Fruit fly (Drosophila melanogaster): Measurements from ENCODE around the gene CG7025.

DNA sequence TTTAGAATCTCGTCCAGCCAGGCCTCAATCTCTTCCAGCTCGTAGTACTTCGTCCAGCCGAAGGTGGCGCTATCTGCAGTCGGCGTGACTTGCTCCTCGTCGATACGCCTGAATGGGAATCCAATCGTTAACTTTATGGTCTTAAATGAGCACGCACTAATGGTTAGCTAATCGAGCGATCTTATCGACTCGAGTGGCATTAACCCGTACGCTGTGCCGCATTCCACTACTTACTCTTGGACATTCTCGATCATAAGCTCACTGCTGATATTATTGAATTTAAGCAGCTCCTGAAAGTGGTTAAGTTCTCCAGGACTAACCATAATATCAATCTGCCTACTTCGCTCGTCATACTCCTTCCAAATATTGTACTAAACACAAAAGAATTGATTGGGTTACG is 2.0 kb downstream of the CG7025 start:
- TF ChIP-seq CG8478 (optimal IDR thresholded peaks at IDR 0.05) (no peak), EcR (GFP tag; optimal IDR thresholded peaks at IDR 0.05) (no peak)

Measured in whole organism.